Fruit fly (Drosophila melanogaster) whole organism: ENCODE data around the gene CG10750.

Source experiments
- CG8478 ChIP-seq: fragments of >200 bp; optimal IDR thresholded peaks from 2 replicates; lab custom pipeline; 2018; ENCODE audit warnings: inconsistent platforms
- EcR ChIP-seq, 2 experiments: fragments of >200 bp; optimal IDR thresholded peaks; 2 replicates each; lab custom pipeline; 2017; ENCODE audit warnings: missing biosample characterization in 2 of 2, missing genetic modification characterization in 2 of 2, missing genetic modification reagents in 2 of 2
- psq ChIP-seq: fragments of >200 bp; optimal IDR thresholded peaks from 2 replicates; lab custom pipeline; 2017

- TF ChIP-seq EcR (GFP tag; optimal IDR thresholded peaks at IDR 0.05; lab: Kevin White, UChicago) (no peak), psq (lab: Kevin White, UChicago) (no peak), CG8478 (lab: Kevin White, UChicago) (no peak)
These were observed 7.6 kb downstream of the CG10750 start for dm6 chr2L:19307641-19308040.
